Worm (Caenorhabditis elegans) whole organism, L2 larva: ENCODE results near the gene srj-37.

ENCODE experiments used
- R02D3.7 ChIP-seq: fragments of 150-350 bp; optimal IDR thresholded peaks from 2 replicates; lab custom pipeline; 2014; ENCODE audit warnings: missing biosample characterization, missing genetic modification characterization
- blmp-1 ChIP-seq: sonication (generic microtip); optimal IDR thresholded peaks from 2 replicates; lab custom pipeline; 2017; ENCODE audit warnings: missing genetic modification characterization, mild to moderate bottlenecking, missing compliant biosample characterization, antibody characterized with exemption, moderate library complexity; ENCODE audit not compliant: insufficient read depth
- elt-1 ChIP-seq: fragments of 150-350 bp; optimal IDR thresholded peaks from 2 replicates; lab custom pipeline; 2014; ENCODE audit warnings: missing biosample characterization, missing genetic modification characterization
- elt-3 ChIP-seq: sonication (generic microtip); optimal IDR thresholded peaks from 2 replicates; lab custom pipeline; 2017; ENCODE audit warnings: missing biosample characterization, missing genetic modification characterization
- nhr-77 ChIP-seq: fragments of 150-350 bp; optimal IDR thresholded peaks from 2 replicates; lab custom pipeline; 2014; ENCODE audit warnings: missing biosample characterization, missing genetic modification characterization
- unc-39 ChIP-seq: fragments of 150-350 bp; optimal IDR thresholded peaks from 2 replicates; lab custom pipeline; 2014; ENCODE audit warnings: missing biosample characterization, missing genetic modification characterization
- unc-62 ChIP-seq: fragments of 150-350 bp; optimal IDR thresholded peaks from 2 replicates; lab custom pipeline; 2014; ENCODE audit warnings: missing biosample characterization, missing genetic modification reagents, missing genetic modification characterization

ce11 chrV:627585-627984, 10.8 kb upstream of the srj-37 start, which contains the start of gene F48G7.8:
- TF ChIP-seq unc-62 = no peak
- TF ChIP-seq nhr-77 (tag; lab: Kevin White, UChicago) = no peak
- no peak for TF ChIP-seq elt-1 (tag; lab: Kevin White, UChicago)
- TF ChIP-seq unc-39 = no peak
- no peak for TF ChIP-seq blmp-1 (tag; lab: Kevin White, UChicago)
- no peak for TF ChIP-seq elt-3
- no peak for TF ChIP-seq R02D3.7 (tag; lab: Kevin White, UChicago)
